Worm (Caenorhabditis elegans): Measurements from ENCODE around the gene R07H5.11.

DNA sequence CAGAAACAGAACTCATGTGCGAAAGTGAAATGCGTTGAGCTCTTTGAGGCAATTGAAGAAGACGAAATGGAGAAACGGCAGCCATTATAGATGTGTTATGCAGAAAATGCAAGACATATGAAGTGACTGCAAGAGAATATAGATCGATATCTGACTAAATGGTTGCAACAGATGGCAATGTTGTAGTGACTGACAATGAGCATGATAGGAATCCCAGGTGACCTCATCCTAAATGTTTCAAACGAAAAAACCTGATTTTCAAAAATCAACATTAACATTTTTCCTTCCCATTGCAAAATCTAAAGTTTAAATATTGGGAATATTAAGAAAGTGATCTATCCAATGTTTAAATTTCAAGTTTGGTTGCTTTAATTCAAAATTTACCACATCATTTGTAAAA lies 41.9 kb upstream of the R07H5.11 start, which contains the start of gene C08F8.15:
- TF ChIP-seq ztf-18 (tag; optimal IDR thresholded peaks at IDR 0.05) (no peak), rec-8 (tag; optimal IDR thresholded peaks at IDR 0.05) (no peak), ztf-3 (GFP tag; optimal IDR thresholded peaks at IDR 0.05) (no peak), D2030.7 (GFP tag; IDR thresholded peaks at IDR 0.05) (no peak), unc-130 (GFP tag; optimal IDR thresholded peaks at IDR 0.05) (no peak), F49E8.2 (tag; optimal IDR thresholded peaks at IDR 0.05; ENCODE audit: insufficient read depth) (no peak), lin-35 (GFP tag; optimal IDR thresholded peaks at IDR 0.05) (no peak), ceh-40 (GFP tag; IDR thresholded peaks at IDR 0.05) (no peak), tbx-9 (tag; optimal IDR thresholded peaks at IDR 0.05; ENCODE audit: borderline replicate concordance) (no peak), lin-26 (GFP tag; IDR thresholded peaks at IDR 0.05) (no peak), lsl-1 (GFP tag; optimal IDR thresholded peaks at IDR 0.05) (no peak)

Measured in whole organism, young adult.